Fruit fly (Drosophila melanogaster) Kc167 (cell line): Measurements from ENCODE around the gene atk.

Experiments used
- insv ChIP-seq: fragments of >200 bp; optimal IDR thresholded peaks from 3 replicates; lab custom pipeline; 2018; ENCODE audit warnings: missing external identifiers
- psq ChIP-seq: fragments of >200 bp; optimal IDR thresholded peaks from 2 replicates; lab custom pipeline; 2017; ENCODE audit warnings: missing external identifiers

DNA sequence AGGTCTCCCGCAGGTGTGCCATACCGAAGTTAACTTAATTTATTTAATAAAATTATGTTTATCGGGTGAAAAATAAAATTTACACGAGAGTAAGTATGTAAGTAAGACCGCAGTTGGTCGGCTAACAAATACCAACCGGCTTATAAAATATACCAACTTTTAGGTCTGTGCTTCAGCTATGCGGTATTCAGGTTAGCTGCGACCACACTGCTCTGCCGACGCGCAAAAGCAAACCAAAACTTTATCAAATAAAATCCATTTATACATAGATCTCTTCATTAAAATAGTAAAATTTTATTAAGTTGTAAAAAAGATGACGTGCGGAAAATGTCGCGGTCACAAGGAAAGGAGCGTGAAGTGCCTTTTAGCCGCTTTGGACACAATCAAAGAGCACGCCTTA is 28.6 kb downstream of the atk start, which contains the start of the genes mRpL15 and CtIP:
- TF ChIP-seq psq (lab: Kevin White, UChicago) (no peak), insv (no peak)
